Worm (Caenorhabditis elegans) whole organism, mixed stage, embryonic: ENCODE results near the gene Y50D4B.6.

ENCODE experiments used
- blmp-1 ChIP-seq: fragments of 150-350 bp; optimal IDR thresholded peaks from 2 replicates; lab custom pipeline; 2014; ENCODE audit warnings: missing biosample characterization, missing genetic modification characterization
- ces-1 ChIP-seq: fragments of 150-350 bp; optimal IDR thresholded peaks from 2 replicates; lab custom pipeline; 2014; ENCODE audit warnings: missing biosample characterization, missing genetic modification reagents, missing genetic modification characterization
- mab-5 ChIP-seq: fragments of 150-350 bp; optimal IDR thresholded peaks from 2 replicates; lab custom pipeline; 2014; ENCODE audit warnings: missing biosample characterization, missing genetic modification characterization
- nhr-237 ChIP-seq: fragments of 150-350 bp; optimal IDR thresholded peaks from 2 replicates; lab custom pipeline; 2014; ENCODE audit warnings: missing biosample characterization, missing genetic modification characterization
- sem-2 ChIP-seq: fragments of 200-800 bp; sonication (Bioruptor generic); optimal IDR thresholded peaks from 2 replicates; lab custom pipeline; 2018; ENCODE audit warnings: mild to moderate bottlenecking, missing genetic modification characterization, missing compliant biosample characterization
- ztf-11 ChIP-seq: fragments of 150-350 bp; optimal IDR thresholded peaks from 2 replicates; lab custom pipeline; 2014; ENCODE audit warnings: missing biosample characterization, missing genetic modification characterization

DNA sequence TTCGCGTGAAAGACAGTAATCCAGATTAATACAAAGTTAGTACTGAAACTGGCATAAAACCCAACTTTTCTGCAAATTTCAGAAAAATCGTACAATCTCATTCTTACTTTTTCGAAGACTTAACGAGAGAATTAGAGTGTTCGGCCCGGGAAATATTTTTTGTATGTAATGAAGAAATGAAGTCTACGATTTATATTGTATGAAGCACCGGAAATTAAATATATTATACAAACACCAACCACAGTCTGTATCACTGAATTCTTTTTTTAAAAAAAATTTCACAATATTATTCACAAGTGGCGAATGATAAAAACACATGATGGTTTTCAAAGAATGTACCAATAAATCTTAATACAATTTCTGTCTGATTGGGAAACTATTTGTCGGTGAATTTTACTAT, 19.6 kb upstream of the Y50D4B.6 start, which contains the start of gene str-67:
- TF ChIP-seq nhr-237 (no peak), blmp-1 (no peak), ces-1 (no peak), mab-5 (tag; lab: Kevin White, UChicago) (no peak), sem-2 (no peak), ztf-11 (tag; lab: Kevin White, UChicago) (no peak)
